Worm (Caenorhabditis elegans) whole organism, early embryonic: Measurements from ENCODE around the gene melo-1.
A peak's percentile ranks its signal among the peaks of the same experiment; 100 is the strongest.

Experiments used
- B0310.2 ChIP-seq: sonication (generic microtip); optimal IDR thresholded peaks from 2 replicates; lab custom pipeline; 2016; ENCODE audit warnings: mild to moderate bottlenecking, missing genetic modification characterization, missing compliant biosample characterization
- F13C5.2 ChIP-seq: sonication (generic microtip); optimal IDR thresholded peaks from 2 replicates; lab custom pipeline; 2017; ENCODE audit warnings: mild to moderate bottlenecking, missing genetic modification characterization, inconsistent platforms, missing compliant biosample characterization
- aly-1 ChIP-seq: sonication (generic microtip); optimal IDR thresholded peaks from 2 replicates; lab custom pipeline; 2016; ENCODE audit warnings: missing genetic modification characterization, missing compliant biosample characterization
- ama-1 ChIP-seq: fragments of 150-350 bp; optimal IDR thresholded peaks from 2 replicates; lab custom pipeline; 2014
- ceh-13 ChIP-seq: fragments of 200-800 bp; sonication (Bioruptor generic); optimal IDR thresholded peaks from 2 replicates; lab custom pipeline; 2018; ENCODE audit warnings: mild to moderate bottlenecking, missing genetic modification characterization, missing compliant biosample characterization
- ceh-36 ChIP-seq: sonication (generic microtip); optimal IDR thresholded peaks from 2 replicates; lab custom pipeline; 2016; ENCODE audit warnings: missing genetic modification characterization, inconsistent platforms, missing compliant biosample characterization
- ets-7 ChIP-seq: sonication (generic microtip); optimal IDR thresholded peaks from 2 replicates; lab custom pipeline; 2016; ENCODE audit warnings: missing genotype, missing genetic modification characterization, missing compliant biosample characterization
- flt-1 ChIP-seq: fragments of 200-800 bp; sonication (Bioruptor generic); IDR thresholded peaks from 2 replicates; pipeline ENCODE4 v1.3.6; 2022; ENCODE audit warnings: missing genetic modification characterization, missing compliant biosample characterization
- hmbx-1 ChIP-seq: sonication (generic microtip); optimal IDR thresholded peaks from 2 replicates; lab custom pipeline; 2016; ENCODE audit warnings: mild to moderate bottlenecking, missing genetic modification characterization, missing compliant biosample characterization
- hmg-4 ChIP-seq: fragments of 200-800 bp; sonication (Bioruptor generic); optimal IDR thresholded peaks from 2 replicates; lab custom pipeline; 2018; ENCODE audit warnings: mild to moderate bottlenecking, missing genetic modification characterization, missing compliant biosample characterization
- hnd-1 ChIP-seq: sonication (generic microtip); optimal IDR thresholded peaks from 2 replicates; lab custom pipeline; 2016; ENCODE audit warnings: missing genetic modification characterization, missing compliant biosample characterization
- pes-1 ChIP-seq: fragments of 200-800 bp; sonication (Bioruptor generic); IDR thresholded peaks from 2 replicates; pipeline ENCODE4 v1.3.6; 2022; ENCODE audit warnings: missing genetic modification reagents, missing genetic modification characterization, missing compliant biosample characterization
- scrt-1 ChIP-seq: fragments of 200-800 bp; sonication (Bioruptor generic); IDR thresholded peaks from 2 replicates; pipeline ENCODE4 v1.3.6; 2022; ENCODE audit warnings: missing genetic modification characterization, missing compliant biosample characterization
- sea-1 ChIP-seq: fragments of 200-800 bp; sonication (Bioruptor generic); conservative IDR thresholded peaks from 2 replicates; pipeline ENCODE4 v1.3.6; 2022; ENCODE audit warnings: missing genetic modification characterization, missing compliant biosample characterization
- tbx-11 ChIP-seq: fragments of 200-800 bp; sonication (Bioruptor generic); IDR thresholded peaks from 2 replicates; pipeline ENCODE4 v1.3.6; 2022; ENCODE audit warnings: missing genetic modification characterization, missing compliant biosample characterization
- tbx-37 ChIP-seq: fragments of 200-800 bp; sonication (Bioruptor generic); conservative IDR thresholded peaks from 2 replicates; pipeline ENCODE4 v1.3.6; 2022; ENCODE audit warnings: missing genetic modification reagents, missing genetic modification characterization, missing compliant biosample characterization
- tra-4 ChIP-seq: sonication (generic microtip); optimal IDR thresholded peaks from 2 replicates; lab custom pipeline; 2017; ENCODE audit warnings: missing genetic modification characterization, missing compliant biosample characterization

The melo-1 gene

ce11 chrIV:14802316-14802715 is 15.5 kb downstream of the melo-1 start, which contains the start of gene Y57G11C.1142:
Gene Y57G11C.1142 (plus strand): TSS chrIV:14802616.
- no peak for TF ChIP-seq ets-7
- no peak for TF ChIP-seq hmbx-1 (tag; lab: Kevin White, UChicago)
- TF ChIP-seq F13C5.2 = no peak
- TF ChIP-seq hmg-4 = no peak
- no peak for TF ChIP-seq ceh-13 (GFP tag; lab: Kevin White, UChicago)
- no peak for TF ChIP-seq tbx-37 (GFP tag; lab: Robert Waterston, UW)
- TF ChIP-seq ama-1 (lab: Kevin White, UChicago) = no peak
- TF ChIP-seq flt-1 = no peak
- TF ChIP-seq tra-4 (tag; lab: Kevin White, UChicago) = no peak
- no peak for TF ChIP-seq hnd-1
- TF ChIP-seq B0310.2 (tag; lab: Kevin White, UChicago) = no peak

DNA sequence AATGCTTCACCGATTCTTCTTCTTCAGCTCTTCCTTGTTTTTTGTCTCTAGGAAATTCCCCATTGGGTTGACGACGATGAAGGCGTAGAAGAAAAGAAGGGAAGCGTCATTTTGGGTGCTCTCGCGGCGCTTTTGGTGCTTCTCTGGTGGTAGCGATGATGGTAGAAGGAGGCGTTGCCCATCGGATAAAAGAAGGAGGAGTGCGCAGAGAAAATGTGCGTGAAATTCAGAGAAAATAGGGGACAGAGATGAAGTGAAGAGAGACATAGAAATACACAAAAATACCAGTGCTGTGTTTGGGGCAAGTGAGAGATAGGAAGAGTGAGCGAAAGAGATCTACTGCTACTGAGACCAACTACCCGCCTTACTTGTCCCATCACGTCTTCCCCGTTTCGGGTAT is 20.1 kb downstream of the melo-1 start, which contains the start of gene oig-5:
TSS of gene oig-5 (plus strand) at position 301 of the 400 bp plus-strand sequence.
- TF ChIP-seq sea-1 (GFP tag; lab: Robert Waterston, UW) (no peak), tra-4 (tag; lab: Kevin White, UChicago) (no peak), B0310.2 (tag; lab: Kevin White, UChicago) (no peak), tbx-37 (GFP tag; lab: Robert Waterston, UW) (no peak), flt-1 (no peak), hmg-4 (no peak), ceh-36 (tag; lab: Kevin White, UChicago) (no peak), ama-1 (lab: Kevin White, UChicago) (no peak), F13C5.2 (no peak), aly-1 (no peak), pes-1 (no peak), hmbx-1 (tag; lab: Kevin White, UChicago) (no peak), ceh-13 (GFP tag; lab: Kevin White, UChicago) (no peak), scrt-1 (no peak), ets-7 (no peak), hnd-1 (no peak), tbx-11 (GFP tag; lab: Robert Waterston, UW) (no peak)

DNA sequence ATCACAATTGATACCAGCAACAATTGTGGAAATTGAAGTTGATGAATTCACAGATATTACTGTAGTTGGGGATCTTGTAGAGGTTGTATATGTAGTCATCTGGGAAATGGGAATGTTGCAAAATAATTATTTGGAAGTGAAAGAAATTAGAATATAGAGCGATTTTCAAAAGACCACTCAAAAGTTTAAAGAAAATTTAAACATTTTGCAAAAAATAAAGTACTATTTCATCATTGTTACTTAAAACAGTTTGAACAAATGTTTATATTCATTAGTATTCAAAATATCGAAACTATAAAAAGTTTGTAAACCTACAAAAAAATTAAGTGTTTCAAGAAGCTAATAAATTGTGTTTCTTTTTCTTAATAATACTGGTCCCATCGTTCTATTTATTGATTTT is 29.5 kb downstream of the melo-1 start, which contains the start of gene Y57G11C.46:
TSS of gene Y57G11C.46 (minus strand) at position 101 of the 400 bp plus-strand sequence.
- TF ChIP-seq hmbx-1 (tag; lab: Kevin White, UChicago) (no peak), ama-1 (lab: Kevin White, UChicago) (no peak), ets-7 (no peak), pes-1 (no peak), hnd-1 (no peak), sea-1 (GFP tag; lab: Robert Waterston, UW) (no peak), hmg-4 (no peak), flt-1 (no peak), ceh-13 (GFP tag; lab: Kevin White, UChicago) (no peak), F13C5.2 (no peak), aly-1 (no peak), B0310.2 (tag; lab: Kevin White, UChicago) (no peak)

DNA sequence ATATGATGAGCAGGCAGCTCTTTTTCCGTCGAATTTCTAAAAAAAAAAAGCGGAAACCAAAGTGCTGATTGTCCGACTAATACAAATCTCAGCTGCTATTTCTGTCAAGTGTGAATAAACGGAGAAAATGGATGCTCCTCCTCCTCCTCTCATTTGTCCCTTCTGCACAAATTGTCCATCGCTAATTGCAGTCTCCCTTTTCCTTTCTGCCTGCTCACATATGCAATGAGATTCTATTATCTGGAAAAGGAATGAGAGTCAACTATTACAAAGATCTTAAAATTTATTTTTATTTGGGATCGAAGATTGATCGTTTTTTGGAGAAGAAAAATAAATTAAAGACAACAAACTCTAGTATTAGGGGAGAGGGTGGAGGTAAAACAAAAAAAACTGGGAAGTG is 35.4 kb downstream of the melo-1 start:
- TF ChIP-seq flt-1 (no peak), ama-1 (lab: Kevin White, UChicago) (peak; percentile 38)

- no peak for TF ChIP-seq tra-4 (tag; lab: Kevin White, UChicago)
- no peak for TF ChIP-seq ceh-36 (tag; lab: Kevin White, UChicago)
- TF ChIP-seq B0310.2 (tag; lab: Kevin White, UChicago) = no peak
- TF ChIP-seq sea-1 (GFP tag; lab: Robert Waterston, UW) = no peak
- no peak for TF ChIP-seq flt-1
- no peak for TF ChIP-seq ceh-13 (GFP tag; lab: Kevin White, UChicago)
- TF ChIP-seq pes-1 = no peak
- TF ChIP-seq ets-7 = no peak
- TF ChIP-seq ama-1 (lab: Kevin White, UChicago) = no peak
- no peak for TF ChIP-seq scrt-1
- no peak for TF ChIP-seq F13C5.2
- TF ChIP-seq tbx-11 (GFP tag; lab: Robert Waterston, UW) = no peak
- TF ChIP-seq hnd-1 = no peak
- no peak for TF ChIP-seq hmg-4
- no peak for TF ChIP-seq hmbx-1 (tag; lab: Kevin White, UChicago)
- TF ChIP-seq aly-1 = no peak
- no peak for TF ChIP-seq tbx-37 (GFP tag; lab: Robert Waterston, UW)
These were observed 37.4 kb downstream of the melo-1 start for ce11 chrIV:14824201-14824600.

DNA sequence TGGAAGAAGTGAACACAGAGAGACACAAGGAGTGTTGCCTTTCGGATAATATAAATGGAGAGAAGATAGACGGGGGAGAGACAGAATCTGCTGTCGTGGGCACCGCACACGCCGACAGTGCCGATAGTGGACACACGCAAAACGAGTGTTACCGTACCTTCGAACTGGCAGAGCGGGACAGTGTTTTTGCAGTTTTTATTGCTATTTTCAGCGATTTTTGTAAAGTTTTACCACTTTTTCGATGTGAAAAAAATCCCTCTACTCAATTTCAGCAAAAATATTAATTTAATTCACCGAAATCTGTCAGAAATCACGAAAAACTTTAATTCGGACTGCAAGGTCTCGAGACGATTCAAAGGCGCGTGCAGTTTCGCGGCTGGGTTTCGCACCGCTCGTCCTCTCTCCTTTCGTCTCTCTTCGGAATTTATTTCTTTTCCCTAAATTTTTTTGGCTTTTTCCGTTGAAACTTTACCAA is 38.1 kb downstream of the melo-1 start, which contains the start of gene sec-61.A:
TSS of gene sec-61.A (minus strand) at position 387 of the 475 bp plus-strand sequence.
- TF ChIP-seq tra-4 (tag; lab: Kevin White, UChicago) (no peak), sea-1 (GFP tag; lab: Robert Waterston, UW) (no peak), aly-1 (no peak), hmg-4 (peak; percentile 59), flt-1 (no peak), tbx-11 (GFP tag; lab: Robert Waterston, UW) (no peak), B0310.2 (tag; lab: Kevin White, UChicago) (no peak), scrt-1 (no peak), ceh-36 (tag; lab: Kevin White, UChicago) (no peak), F13C5.2 (peak; percentile 57)

DNA sequence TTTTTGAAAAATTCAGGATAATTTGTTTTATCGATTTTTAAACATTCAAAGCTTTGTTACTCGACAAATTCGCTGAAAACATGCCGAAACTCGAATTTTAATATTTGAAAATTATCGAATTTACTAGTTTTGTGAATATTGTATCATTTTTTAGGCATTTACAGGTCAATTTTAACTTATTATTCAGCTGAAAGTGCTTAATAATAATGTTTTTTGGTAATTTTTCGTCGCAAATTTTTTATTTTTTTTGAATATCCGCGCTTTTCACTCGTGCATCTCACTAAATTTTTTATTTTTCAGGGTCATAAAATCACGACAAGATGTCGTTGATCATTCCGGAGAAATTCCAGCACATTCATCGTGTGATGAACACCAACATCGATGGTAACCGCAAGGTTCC is 38.5 kb downstream of the melo-1 start, which contains the start of gene rps-18:
TSS of gene rps-18 (plus strand) at position 301 of the 400 bp plus-strand sequence.
- TF ChIP-seq hnd-1 (no peak), sea-1 (GFP tag; lab: Robert Waterston, UW) (no peak), tbx-37 (GFP tag; lab: Robert Waterston, UW) (no peak), scrt-1 (no peak), flt-1 (no peak), hmg-4 (no peak), tbx-11 (GFP tag; lab: Robert Waterston, UW) (no peak), ceh-13 (GFP tag; lab: Kevin White, UChicago) (no peak), hmbx-1 (tag; lab: Kevin White, UChicago) (no peak), B0310.2 (tag; lab: Kevin White, UChicago) (no peak), pes-1 (no peak), F13C5.2 (no peak), tra-4 (tag; lab: Kevin White, UChicago) (no peak)
